Worm (Caenorhabditis elegans) whole organism, early embryonic: ENCODE measurements around the gene H39E23.2.

Experiments used
- aly-1 ChIP-seq: sonication (generic microtip); optimal IDR thresholded peaks from 2 replicates; lab custom pipeline; 2016; ENCODE audit warnings: missing genetic modification characterization, missing compliant biosample characterization
- pes-1 ChIP-seq: fragments of 200-800 bp; sonication (Bioruptor generic); IDR thresholded peaks from 2 replicates; pipeline ENCODE4 v1.3.6; 2022; ENCODE audit warnings: missing genetic modification reagents, missing genetic modification characterization, missing compliant biosample characterization

DNA sequence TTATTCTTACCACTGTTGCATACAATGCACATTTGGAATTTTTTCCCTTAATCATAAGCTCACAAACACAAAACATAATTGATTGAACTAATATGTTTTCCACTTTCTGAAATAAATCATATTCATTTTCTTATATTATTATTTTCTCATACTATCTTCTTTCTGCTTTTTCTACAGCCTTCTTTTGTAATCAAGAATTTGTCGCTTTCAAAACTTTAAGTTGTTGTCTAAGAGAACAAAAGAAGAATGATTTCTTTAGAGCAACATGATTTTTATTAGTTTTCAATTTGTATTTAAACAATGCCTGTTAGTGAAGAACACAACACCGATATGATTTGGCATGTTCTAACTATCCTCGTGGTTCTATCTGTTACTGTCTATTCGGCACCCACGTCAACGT is 26.2 kb upstream of the H39E23.2 start, which contains the start of gene D1086.7:
- TF ChIP-seq aly-1 (tag; lab: Kevin White, UChicago), result no peak
- TF ChIP-seq pes-1, result no peak
